Fruit fly (Drosophila melanogaster) ovary, adult (tissue): Measurements from ENCODE around the gene CG46280.

ENCODE experiments used
- CG17801 ChIP-seq: fragments of 200-800 bp; optimal IDR thresholded peaks from 2 replicates; lab custom pipeline; 2019; ENCODE audit warnings: missing biosample characterization, mild to moderate bottlenecking, missing genetic modification characterization, moderate library complexity; ENCODE audit not compliant: partially characterized antibody

CG46280 gene

DNA sequence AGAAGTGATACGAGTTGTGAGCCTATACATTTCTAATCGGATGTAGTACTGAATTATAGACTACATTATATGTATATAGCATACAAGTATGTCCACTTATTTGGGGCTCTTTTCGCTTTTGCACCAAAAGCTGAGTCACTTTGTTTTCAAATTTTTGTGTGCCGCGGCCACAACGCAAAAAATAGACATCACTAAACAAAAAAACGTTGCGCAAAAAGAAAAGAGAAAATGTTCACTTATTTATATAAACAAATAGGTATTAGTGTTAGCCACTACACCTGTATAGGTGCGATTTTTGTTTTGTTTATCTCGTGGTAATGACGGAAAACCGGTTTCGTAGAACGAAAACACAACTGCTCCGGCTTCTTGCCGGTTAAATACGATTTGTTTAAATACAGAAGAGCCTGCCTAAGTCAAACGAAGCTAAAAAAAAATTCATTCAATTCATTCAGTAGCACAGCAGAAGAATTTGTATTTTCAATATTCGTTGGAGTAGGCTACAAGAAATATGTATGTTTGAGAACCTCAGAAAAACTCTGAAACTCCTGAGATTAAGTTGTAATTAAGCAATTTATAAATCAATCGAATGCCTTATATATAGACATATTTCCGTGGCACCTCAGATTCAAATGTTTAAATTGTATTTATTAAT is 47.4 kb downstream of the CG46280 start:
- TF ChIP-seq CG17801 (GFP tag; lab: Kevin White, UChicago) = no peak

DNA sequence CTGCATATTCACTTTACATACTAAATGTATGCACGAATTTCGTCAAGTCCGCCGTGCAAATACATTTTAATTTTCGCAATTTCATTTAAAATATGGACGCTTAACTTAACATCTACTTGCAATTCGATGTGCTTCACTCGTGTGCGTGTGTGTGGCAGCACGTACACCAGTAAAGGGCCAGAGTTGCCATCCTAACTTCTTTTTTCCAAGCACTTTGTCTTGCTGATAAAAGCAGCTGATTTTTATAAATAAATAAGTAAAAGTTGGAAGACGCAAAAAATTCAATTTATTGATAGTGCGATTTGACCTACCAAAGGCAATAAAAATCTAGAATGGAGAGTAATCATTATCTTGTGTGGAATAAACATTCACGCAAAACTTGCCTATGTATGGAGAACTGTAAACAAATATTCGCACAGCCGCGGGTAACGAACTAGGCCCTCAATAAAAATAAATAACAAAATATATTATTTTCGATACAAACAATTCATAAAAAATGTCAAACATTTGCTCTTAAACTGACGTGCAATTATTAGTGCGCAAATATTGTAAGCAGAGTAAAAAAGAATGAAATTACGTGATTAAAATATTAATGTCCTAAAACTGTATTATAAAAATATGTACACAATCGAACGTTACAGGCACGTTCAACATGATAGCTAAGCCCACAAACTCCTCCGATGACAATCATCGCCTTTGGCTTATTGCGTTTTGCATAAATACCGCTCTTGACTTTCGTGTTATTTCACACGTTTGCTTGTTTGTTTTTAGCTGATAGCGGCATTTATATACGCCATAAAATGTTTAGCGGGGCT is 48.1 kb downstream of the CG46280 start:
- TF ChIP-seq CG17801 (GFP tag; lab: Kevin White, UChicago) = peak; percentile 54

DNA sequence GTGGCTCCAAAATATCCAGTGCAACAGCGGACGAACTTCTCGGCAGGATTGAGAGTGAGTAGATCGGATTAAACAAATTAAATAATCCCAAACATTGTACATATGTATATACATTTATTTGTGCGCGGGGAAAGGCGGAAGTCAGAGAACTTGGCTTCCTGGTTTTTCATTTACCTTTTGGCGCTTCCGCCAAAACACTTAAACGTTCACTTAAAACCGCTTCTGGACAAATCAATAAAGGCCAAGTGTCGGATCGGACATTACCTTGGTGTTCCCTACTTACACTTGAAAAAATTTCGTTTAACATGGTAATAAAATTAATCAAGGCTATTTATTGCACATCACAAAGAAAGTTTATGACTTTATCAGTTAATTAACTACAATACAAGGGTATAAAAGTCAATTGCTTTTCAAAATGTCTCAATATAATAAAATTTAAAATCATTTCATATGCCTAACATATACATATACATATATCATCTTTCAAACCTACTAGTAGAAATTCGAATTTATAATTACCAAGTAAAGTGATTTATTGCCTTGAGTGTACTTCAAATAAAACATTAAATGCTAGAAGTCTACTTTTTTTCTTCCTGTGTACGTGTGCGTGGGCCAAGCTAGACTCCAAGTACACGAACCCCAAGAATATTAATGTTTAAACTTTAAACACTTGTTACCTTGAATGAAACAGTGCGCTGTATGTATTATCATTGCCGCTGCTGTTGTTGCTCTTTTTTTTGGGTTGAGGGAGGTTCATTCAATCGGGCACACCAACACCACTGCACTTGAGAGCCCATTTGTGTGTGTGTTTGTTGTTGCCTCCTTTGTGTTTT is 48.9 kb downstream of the CG46280 start:
- peak; percentile 72 for TF ChIP-seq CG17801 (GFP tag; lab: Kevin White, UChicago)

DNA sequence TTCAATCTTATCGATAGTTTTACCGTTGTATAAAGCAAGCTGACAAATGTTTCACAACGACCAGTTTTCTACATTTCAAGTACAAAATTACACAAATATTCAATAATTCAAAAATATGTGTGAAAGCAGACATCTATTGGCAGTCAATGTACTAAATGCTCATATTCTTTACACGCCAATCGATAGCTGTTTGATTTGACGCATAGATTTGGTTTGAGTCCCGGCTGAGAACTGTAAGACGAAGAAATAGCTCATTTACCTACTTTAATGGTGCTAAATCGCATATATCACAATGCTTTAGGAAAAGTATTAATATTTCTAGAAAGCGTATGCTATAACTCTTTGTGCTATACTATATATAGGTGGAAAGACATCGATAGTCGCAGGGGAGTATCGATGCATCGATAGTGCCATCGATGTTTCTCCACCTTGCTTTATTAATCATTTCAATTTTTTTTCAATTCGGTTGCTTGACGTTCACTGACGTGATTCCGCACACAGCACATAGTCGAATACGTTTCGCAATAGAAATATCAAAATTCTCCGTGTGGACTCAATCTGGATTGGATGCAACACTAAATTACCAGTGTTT is 49.7 kb downstream of the CG46280 start, which contains the start of gene Paip2:
TSS of gene Paip2 (plus strand) at position 165 of the 592 bp plus-strand sequence.
- TF ChIP-seq CG17801 (GFP tag; lab: Kevin White, UChicago) = no peak

DNA sequence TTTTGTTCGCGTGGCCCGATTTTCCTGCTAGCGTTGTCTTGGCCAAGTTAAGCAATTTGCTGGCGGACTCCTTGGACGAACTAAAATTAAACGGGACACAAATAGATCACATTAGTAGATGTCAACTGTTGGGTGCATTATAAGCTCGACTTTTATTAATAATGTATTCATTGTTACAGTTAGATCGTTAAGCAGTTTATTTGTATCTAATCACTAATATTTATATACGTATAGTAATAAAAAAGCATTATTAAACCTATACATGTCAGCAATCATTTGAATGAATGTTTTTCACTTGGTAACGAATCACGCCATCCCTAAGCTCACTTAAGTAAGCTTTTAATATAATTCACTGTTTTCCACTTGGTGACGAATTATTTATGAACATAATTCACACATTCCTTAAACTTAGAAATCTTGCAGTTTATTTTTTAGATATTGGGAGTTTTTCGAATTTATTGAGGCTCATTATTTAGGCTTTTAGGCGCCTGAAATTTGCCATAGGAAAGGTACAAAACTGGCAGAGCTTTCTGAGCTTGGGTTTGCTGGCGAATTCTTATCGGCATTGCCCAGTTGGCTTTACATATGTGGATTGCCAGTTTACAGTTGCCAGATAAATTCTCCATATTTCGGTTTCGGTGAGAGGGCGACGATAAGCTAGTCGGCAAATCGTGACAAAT is 52.9 kb downstream of the CG46280 start, which contains the start of the genes CG7381 and CG7091:
TSS of gene CG7381 (minus strand) at position 101 of the 680 bp plus-strand sequence.
TSS of gene CG7091 (plus strand) at position 630 of the 680 bp plus-strand sequence.
- no peak for TF ChIP-seq CG17801 (GFP tag; lab: Kevin White, UChicago)
